Fruit fly (Drosophila melanogaster) whole organism, embryonic: ENCODE measurements around the gene CG31321.

Experiments
- Atf-2 ChIP-seq: fragments of 200-800 bp; sonication (Bioruptor generic); optimal IDR thresholded peaks from 2 replicates; lab custom pipeline; 2016; ENCODE audit warnings: missing biosample characterization, missing genetic modification characterization
- Bdp1 ChIP-seq: fragments of 200-800 bp; sonication (Bioruptor generic); optimal IDR thresholded peaks from 3 replicates; lab custom pipeline; 2016; ENCODE audit warnings: missing biosample characterization, missing genetic modification characterization
- CG10147 ChIP-seq: fragments of 200-800 bp; sonication (Bioruptor generic); optimal IDR thresholded peaks from 2 replicates; lab custom pipeline; 2019; ENCODE audit warnings: missing biosample characterization, mild to moderate bottlenecking, missing genetic modification characterization, moderate library complexity
- CG10366 ChIP-seq: fragments of 200-800 bp; sonication (Bioruptor generic); IDR thresholded peaks from 2 replicates; pipeline ENCODE4 v1.3.6; 2022; ENCODE audit warnings: missing biosample characterization, missing genetic modification characterization
- CG12391 ChIP-seq: fragments of 200-800 bp; sonication (Bioruptor generic); optimal IDR thresholded peaks from 3 replicates; lab custom pipeline; 2018; ENCODE audit warnings: missing biosample characterization, mild to moderate bottlenecking, missing genetic modification characterization, moderate library complexity
- CG14014 ChIP-seq: fragments of 200-800 bp; sonication (Bioruptor generic); IDR thresholded peaks from 2 replicates; pipeline ENCODE4 v1.3.6; 2022; ENCODE audit warnings: missing biosample characterization, missing genetic modification characterization
- CG15601 ChIP-seq: fragments of 200-800 bp; sonication (Bioruptor generic); optimal IDR thresholded peaks from 3 replicates; lab custom pipeline; 2019; ENCODE audit warnings: missing biosample characterization, mild to moderate bottlenecking, missing genetic modification characterization, moderate library complexity
- CG1647 ChIP-seq: fragments of 200-800 bp; sonication (Bioruptor generic); optimal IDR thresholded peaks from 3 replicates; lab custom pipeline; 2016; ENCODE audit warnings: missing biosample characterization, missing genetic modification characterization
- CG2199 ChIP-seq: fragments of 200-800 bp; sonication (Bioruptor generic); IDR thresholded peaks from 3 replicates; pipeline ENCODE4 v1.3.6; 2022; ENCODE audit warnings: missing biosample characterization, missing genetic modification characterization
- CG30431 ChIP-seq: fragments of 200-800 bp; sonication (Bioruptor generic); optimal IDR thresholded peaks from 2 replicates; lab custom pipeline; 2017; ENCODE audit warnings: missing biosample characterization, missing genetic modification characterization
- CG7786 ChIP-seq: fragments of 200-800 bp; sonication (Bioruptor generic); optimal IDR thresholded peaks from 2 replicates; lab custom pipeline; 2016; ENCODE audit warnings: missing biosample characterization, missing genetic modification characterization
- CG8924 ChIP-seq: fragments of 200-800 bp; optimal IDR thresholded peaks from 3 replicates; lab custom pipeline; 2019; ENCODE audit warnings: missing biosample characterization, mild to moderate bottlenecking, missing genetic modification characterization, moderate library complexity
- CG9727 ChIP-seq: fragments of 200-800 bp; sonication (Bioruptor generic); optimal IDR thresholded peaks from 3 replicates; lab custom pipeline; 2017; ENCODE audit warnings: missing biosample characterization, mild to moderate bottlenecking, missing genetic modification characterization
- Ets65A ChIP-seq: fragments of 200-800 bp; sonication (Bioruptor generic); peaks from one replicate; lab custom pipeline; 2016; ENCODE audit warnings: missing biosample characterization, missing genetic modification characterization
- H15 ChIP-seq: fragments of 200-800 bp; sonication (Bioruptor generic); IDR thresholded peaks from 3 replicates; pipeline ENCODE4 v1.3.6; 2022; ENCODE audit warnings: missing biosample characterization, missing genetic modification characterization
- HHEX ChIP-seq: fragments of 200-800 bp; sonication (Bioruptor generic); optimal IDR thresholded peaks from 3 replicates; lab custom pipeline; 2017; ENCODE audit warnings: missing biosample characterization, mild to moderate bottlenecking, missing genetic modification characterization, missing genetic modification reagents
- HLHmδ ChIP-seq: fragments of 200-800 bp; sonication (Bioruptor generic); optimal IDR thresholded peaks from 2 replicates; lab custom pipeline; 2018; ENCODE audit warnings: missing biosample characterization, mild to moderate bottlenecking, missing genetic modification characterization, moderate library complexity
- Lpt ChIP-seq: fragments of >200 bp; optimal IDR thresholded peaks from 2 replicates; lab custom pipeline; 2018; ENCODE audit warnings: missing biosample characterization, missing genetic modification characterization
- MESR4 ChIP-seq: fragments of 200-800 bp; sonication (Bioruptor generic); optimal IDR thresholded peaks from 2 replicates; lab custom pipeline; 2018; ENCODE audit warnings: missing biosample characterization, mild to moderate bottlenecking, missing genetic modification characterization, moderate library complexity
- Med ChIP-seq: fragments of 200-800 bp; sonication (Bioruptor generic); peaks from one replicate; lab custom pipeline; 2016; ENCODE audit warnings: missing biosample characterization, missing genetic modification characterization, mild to moderate bottlenecking, inconsistent platforms, moderate library complexity
- Meics ChIP-seq: fragments of 200-800 bp; sonication (Bioruptor generic); optimal IDR thresholded peaks from 2 replicates; lab custom pipeline; 2017; ENCODE audit warnings: missing biosample characterization, mild to moderate bottlenecking, missing genetic modification characterization
- NFAT ChIP-seq: fragments of 200-800 bp; sonication (Bioruptor generic); IDR thresholded peaks from 2 replicates; pipeline ENCODE4 v1.3.6; 2022; ENCODE audit warnings: missing biosample characterization, missing genetic modification characterization
- Side ChIP-seq: fragments of 200-800 bp; sonication (Bioruptor generic); optimal IDR thresholded peaks from 2 replicates; lab custom pipeline; 2016; ENCODE audit warnings: missing biosample characterization, missing genetic modification characterization
- Tbp ChIP-seq: fragments of >200 bp; optimal IDR thresholded peaks from 2 replicates; lab custom pipeline; 2018; ENCODE audit warnings: missing biosample characterization, missing genetic modification characterization
- ab ChIP-seq: fragments of 200-800 bp; sonication (Bioruptor generic); optimal IDR thresholded peaks from 2 replicates; lab custom pipeline; 2016; ENCODE audit warnings: missing biosample characterization, missing genetic modification characterization
- bbx ChIP-seq: fragments of 200-800 bp; sonication (Bioruptor generic); IDR thresholded peaks from 2 replicates; pipeline ENCODE4 v1.3.6; 2022; ENCODE audit warnings: missing biosample characterization, missing genetic modification characterization; ENCODE audit not compliant: partially characterized antibody
- bcd ChIP-seq: fragments of 200-800 bp; sonication (Bioruptor generic); optimal IDR thresholded peaks from 2 replicates; lab custom pipeline; 2017; ENCODE audit warnings: missing biosample characterization, mild to moderate bottlenecking, missing genetic modification characterization
- bowl ChIP-seq: fragments of 200-800 bp; sonication (Bioruptor generic); IDR thresholded peaks from 2 replicates; pipeline ENCODE4 v1.3.6; 2022; ENCODE audit warnings: missing biosample characterization, missing genetic modification characterization
- br ChIP-seq: fragments of >200 bp; optimal IDR thresholded peaks from 2 replicates; lab custom pipeline; 2017
- cato ChIP-seq: fragments of 200-800 bp; sonication (Bioruptor generic); optimal IDR thresholded peaks from 2 replicates; lab custom pipeline; 2016; ENCODE audit warnings: missing biosample characterization, missing genetic modification characterization, borderline replicate concordance
- da ChIP-seq: fragments of 200-800 bp; sonication (Bioruptor generic); optimal IDR thresholded peaks from 2 replicates; lab custom pipeline; 2016; ENCODE audit warnings: missing biosample characterization, missing genetic modification characterization
- danr ChIP-seq: fragments of 200-800 bp; sonication (Bioruptor generic); IDR thresholded peaks from 2 replicates; pipeline ENCODE4 v1.3.6; 2022; ENCODE audit warnings: missing biosample characterization, missing genetic modification characterization
- fru ChIP-seq: fragments of >200 bp; optimal IDR thresholded peaks from 2 replicates; lab custom pipeline; 2017
- grau ChIP-seq: fragments of 200-800 bp; optimal IDR thresholded peaks from 3 replicates; lab custom pipeline; 2019; ENCODE audit warnings: missing biosample characterization, mild to moderate bottlenecking, missing genetic modification characterization, moderate library complexity
- inv ChIP-seq: fragments of 200-800 bp; sonication (Bioruptor generic); IDR thresholded peaks from 2 replicates; pipeline ENCODE4 v1.3.6; 2022; ENCODE audit warnings: missing biosample characterization, missing genetic modification characterization; ENCODE audit not compliant: partially characterized antibody
- ken ChIP-seq: fragments of 200-800 bp; sonication (Bioruptor generic); IDR thresholded peaks from 3 replicates; pipeline ENCODE4 v1.3.6; 2022; ENCODE audit warnings: missing biosample characterization, missing genetic modification characterization
- nom ChIP-seq: fragments of 200-800 bp; sonication (Bioruptor generic); optimal IDR thresholded peaks from 2 replicates; lab custom pipeline; 2017; ENCODE audit warnings: missing biosample characterization, missing genetic modification characterization, mild to moderate bottlenecking, moderate library complexity, missing genetic modification reagents
- pho ChIP-seq: fragments of 200-800 bp; sonication (Bioruptor generic); optimal IDR thresholded peaks from 2 replicates; lab custom pipeline; 2016; ENCODE audit warnings: missing biosample characterization, missing genetic modification characterization
- prd ChIP-seq, 3 experiments: fragments of >200 bp in 2 of 3; fragments of 200-800 bp in 1 of 3; sonication (Bioruptor generic) in 1 of 3; optimal IDR thresholded peaks in 2 of 3; IDR thresholded peaks in 1 of 3; 2 replicates in 2 of 3; 3 replicates in 1 of 3; pipeline versions ENCODE4 v1.3.6 to Lab custom; 2017 to 2022; ENCODE audit warnings: missing biosample characterization in 1 of 3, missing genetic modification characterization in 1 of 3
- pzg ChIP-seq: fragments of 200-800 bp; sonication (Bioruptor generic); optimal IDR thresholded peaks from 3 replicates; lab custom pipeline; 2018; ENCODE audit warnings: missing biosample characterization, mild to moderate bottlenecking, missing genetic modification characterization, moderate library complexity
- sd ChIP-seq: fragments of 200-800 bp; sonication (Bioruptor generic); optimal IDR thresholded peaks from 3 replicates; lab custom pipeline; 2018; ENCODE audit warnings: missing biosample characterization, mild to moderate bottlenecking, missing genetic modification characterization, moderate library complexity
- seq ChIP-seq: fragments of 200-800 bp; sonication (Bioruptor generic); IDR thresholded peaks from 2 replicates; pipeline ENCODE4 v1.3.6; 2022; ENCODE audit warnings: missing biosample characterization, missing genetic modification characterization
- sim ChIP-seq: fragments of 200-800 bp; sonication (Bioruptor generic); IDR thresholded peaks from 2 replicates; pipeline ENCODE4 v1.3.6; 2022; ENCODE audit warnings: missing biosample characterization, missing genetic modification characterization
- slou ChIP-seq: fragments of 200-800 bp; sonication (Bioruptor generic); optimal IDR thresholded peaks from 3 replicates; lab custom pipeline; 2016; ENCODE audit warnings: missing biosample characterization, missing genetic modification characterization
- sob ChIP-seq: fragments of 200-800 bp; sonication (Bioruptor generic); IDR thresholded peaks from 2 replicates; pipeline ENCODE4 v1.3.6; 2022; ENCODE audit warnings: missing biosample characterization, missing genetic modification characterization
- stwl ChIP-seq: fragments of 200-800 bp; sonication (Bioruptor generic); optimal IDR thresholded peaks from 3 replicates; lab custom pipeline; 2018; ENCODE audit warnings: missing biosample characterization, mild to moderate bottlenecking, missing genetic modification characterization, moderate library complexity
- sug ChIP-seq: fragments of 200-800 bp; optimal IDR thresholded peaks from 2 replicates; lab custom pipeline; 2019; ENCODE audit warnings: missing biosample characterization, mild to moderate bottlenecking, missing genetic modification characterization, moderate library complexity
- tgo ChIP-seq: fragments of 200-800 bp; sonication (Bioruptor generic); IDR thresholded peaks from 3 replicates; pipeline ENCODE4 v1.3.6; 2022; ENCODE audit warnings: missing biosample characterization, missing genetic modification characterization
- tna ChIP-seq: fragments of 200-800 bp; sonication (Bioruptor generic); IDR thresholded peaks from 2 replicates; pipeline ENCODE4 v1.3.6; 2022; ENCODE audit warnings: missing biosample characterization, missing genetic modification characterization; ENCODE audit not compliant: partially characterized antibody
- twi ChIP-seq: fragments of 200-800 bp; optimal IDR thresholded peaks from 2 replicates; lab custom pipeline; 2019; ENCODE audit warnings: missing biosample characterization, mild to moderate bottlenecking, missing genetic modification characterization, moderate library complexity
- z ChIP-seq: fragments of 200-800 bp; sonication (Bioruptor generic); IDR thresholded peaks from 3 replicates; pipeline ENCODE4 v1.3.6; 2022; ENCODE audit warnings: missing biosample characterization, missing genetic modification characterization

Gene CG31321

DNA sequence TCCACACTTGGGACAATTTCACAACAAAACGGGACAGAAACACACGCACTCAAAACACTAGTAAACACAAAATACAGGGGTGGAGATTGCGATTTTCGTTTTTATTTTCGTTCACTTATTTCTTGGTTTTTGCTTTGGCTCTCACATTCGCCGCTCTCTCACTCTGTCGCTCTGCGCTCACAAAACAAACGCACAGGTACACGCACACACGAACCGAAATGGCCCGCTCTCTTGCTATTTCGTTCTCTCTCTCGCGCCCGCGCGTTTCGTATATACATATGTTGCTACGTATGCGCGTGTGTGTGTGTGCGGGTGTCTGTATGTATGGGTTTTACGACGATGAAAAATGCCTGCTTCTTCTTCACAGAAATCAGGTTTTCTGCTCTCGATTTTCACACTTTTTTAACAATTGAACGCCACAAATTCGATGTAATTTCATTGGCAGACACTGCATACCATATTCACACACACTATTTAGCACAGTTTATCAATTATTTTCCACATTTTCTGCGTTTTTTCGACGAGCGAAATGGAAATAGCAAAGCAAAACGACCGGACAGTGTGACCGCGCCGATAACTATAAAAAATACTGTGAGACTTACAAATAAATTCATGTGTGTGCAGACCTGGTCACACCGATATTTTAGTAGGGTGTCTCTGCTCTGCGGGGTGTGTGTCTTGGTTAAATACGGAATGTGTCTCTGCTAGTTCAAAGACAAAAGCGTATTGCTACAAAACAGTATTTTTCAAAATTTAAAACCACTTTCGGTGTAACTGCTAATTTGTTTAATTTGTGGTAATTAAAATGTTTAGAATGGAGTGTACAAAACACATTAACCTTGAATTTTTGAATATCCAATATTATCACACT is 23.6 kb upstream of the CG31321 start, which contains the start of gene trx (continued):
- TF ChIP-seq Meics (no peak), CG8924 (tag; lab: Kevin White, UChicago) (peak; percentile 63), Ets65A (GFP tag; lab: Kevin White, UChicago) (no peak), nom (GFP tag; lab: Kevin White, UChicago) (peak; percentile 56), Bdp1 (GFP tag; lab: Kevin White, UChicago) (no peak), sd (peak; percentile 98), prd (optimal IDR thresholded peaks at IDR 0.05; lab: Kevin White, UChicago) (no peak), prd (GFP tag; IDR thresholded peaks at IDR 0.05; lab: Robert Waterston, UW) (no peak), HHEX (GFP tag; lab: Kevin White, UChicago) (no peak), CG10366 (GFP tag; lab: Robert Waterston, UW) (no peak), z (GFP tag; lab: Robert Waterston, UW) (no peak), MESR4 (GFP tag; lab: Kevin White, UChicago) (peak; percentile 96), Med (GFP tag; lab: Kevin White, UChicago) (peak; percentile 84), da (GFP tag; lab: Kevin White, UChicago) (peak; percentile 39), CG30431 (GFP tag; lab: Kevin White, UChicago) (no peak), CG7786 (GFP tag; lab: Kevin White, UChicago) (no peak), tna (GFP tag; lab: Robert Waterston, UW) (no peak), bbx (GFP tag; lab: Robert Waterston, UW) (no peak), ab (no peak), danr (GFP tag; lab: Robert Waterston, UW) (no peak), sug (no peak), twi (peak; percentile 2), pho (GFP tag; lab: Kevin White, UChicago) (no peak), tgo (GFP tag; lab: Robert Waterston, UW) (no peak), grau (tag; lab: Kevin White, UChicago) (no peak), inv (no peak), Side (GFP tag; lab: Kevin White, UChicago) (no peak), Lpt (GFP tag; lab: Kevin White, UChicago) (no peak), CG15601 (tag; lab: Kevin White, UChicago) (peak; percentile 29), seq (GFP tag; lab: Robert Waterston, UW) (no peak), br (no peak), sob (GFP tag; lab: Robert Waterston, UW) (no peak), NFAT (GFP tag; lab: Robert Waterston, UW) (no peak), Atf-2 (GFP tag; lab: Kevin White, UChicago) (no peak), bowl (GFP tag; lab: Robert Waterston, UW) (no peak), ken (no peak), slou (GFP tag; lab: Kevin White, UChicago) (no peak), CG9727 (GFP tag; lab: Kevin White, UChicago) (no peak), HLHmδ (GFP tag; lab: Kevin White, UChicago) (no peak), cato (GFP tag; lab: Kevin White, UChicago) (no peak), CG1647 (no peak), CG12391 (tag; lab: Kevin White, UChicago) (peak; percentile 2), fru (lab: Kevin White, UChicago) (no peak), CG10147 (GFP tag; lab: Kevin White, UChicago) (peak; percentile 27), CG14014 (GFP tag; lab: Robert Waterston, UW) (no peak), CG2199 (no peak), H15 (GFP tag; lab: Robert Waterston, UW) (no peak), pzg (GFP tag; lab: Kevin White, UChicago) (peak; percentile 99), sim (GFP tag; lab: Robert Waterston, UW) (no peak), stwl (tag; lab: Kevin White, UChicago) (peak; percentile 91), Tbp (GFP tag; lab: Kevin White, UChicago) (no peak), bcd (GFP tag; lab: Kevin White, UChicago) (peak; percentile 17)
